Fruit fly (Drosophila melanogaster) whole organism, embryonic: ENCODE results near the gene CG8097.

Source experiments
- Asciz ChIP-seq: fragments of 200-800 bp; sonication (Bioruptor generic); optimal IDR thresholded peaks from 2 replicates; lab custom pipeline; 2017; ENCODE audit warnings: missing biosample characterization, mild to moderate bottlenecking, missing genetic modification characterization, missing genetic modification reagents
- Atf3 ChIP-seq: fragments of 200-800 bp; sonication (Bioruptor generic); optimal IDR thresholded peaks from 3 replicates; lab custom pipeline; 2016; ENCODE audit warnings: missing biosample characterization, missing genetic modification characterization
- BEAF-32 ChIP-seq: fragments of 200-800 bp; sonication (Bioruptor generic); optimal IDR thresholded peaks from 3 replicates; lab custom pipeline; 2017; ENCODE audit warnings: missing biosample characterization, missing genetic modification characterization, mild to moderate bottlenecking, moderate library complexity, missing genetic modification reagents
- Bgb ChIP-seq: fragments of 200-800 bp; sonication (Bioruptor generic); IDR thresholded peaks from 2 replicates; pipeline ENCODE4 v1.3.6; 2022; ENCODE audit warnings: missing biosample characterization, missing genetic modification characterization; ENCODE audit not compliant: partially characterized antibody
- BtbVII ChIP-seq: fragments of 200-800 bp; sonication (Bioruptor generic); optimal IDR thresholded peaks from 3 replicates; lab custom pipeline; 2017; ENCODE audit warnings: missing biosample characterization, mild to moderate bottlenecking, missing genetic modification characterization
- CG10267 ChIP-seq: fragments of 200-800 bp; sonication (Bioruptor generic); optimal IDR thresholded peaks from 2 replicates; lab custom pipeline; 2018; ENCODE audit warnings: missing biosample characterization, mild to moderate bottlenecking, missing genetic modification characterization, moderate library complexity
- CG10321 ChIP-seq: fragments of 200-800 bp; sonication (Bioruptor generic); IDR thresholded peaks from 2 replicates; pipeline ENCODE4 v1.3.6; 2022; ENCODE audit warnings: missing biosample characterization, missing genetic modification characterization
- CG10565 ChIP-seq: fragments of 200-800 bp; sonication (Bioruptor generic); optimal IDR thresholded peaks from 3 replicates; lab custom pipeline; 2016; ENCODE audit warnings: missing biosample characterization, mild to moderate bottlenecking, missing genetic modification characterization
- CG10654 ChIP-seq: fragments of 200-800 bp; sonication (Bioruptor generic); optimal IDR thresholded peaks from 2 replicates; lab custom pipeline; 2016; ENCODE audit warnings: missing biosample characterization, missing genetic modification characterization
- CG10959 ChIP-seq: fragments of 200-800 bp; sonication (Bioruptor generic); IDR thresholded peaks from 2 replicates; pipeline ENCODE4 v1.3.6; 2022; ENCODE audit warnings: missing biosample characterization, missing genetic modification characterization
- CG11696 ChIP-seq: fragments of 200-800 bp; sonication (Bioruptor generic); IDR thresholded peaks from 2 replicates; pipeline ENCODE4 v1.3.6; 2022; ENCODE audit warnings: missing biosample characterization, missing genetic modification characterization
- CG11723 ChIP-seq: fragments of 200-800 bp; sonication (Bioruptor generic); optimal IDR thresholded peaks from 2 replicates; lab custom pipeline; 2017; ENCODE audit warnings: missing biosample characterization, mild to moderate bottlenecking, missing genetic modification characterization
- CG14860 ChIP-seq: fragments of 200-800 bp; sonication (Bioruptor generic); IDR thresholded peaks from 3 replicates; pipeline ENCODE4 v1.3.6; 2022; ENCODE audit warnings: missing biosample characterization, missing genetic modification characterization; ENCODE audit not compliant: partially characterized antibody
- CG17328 ChIP-seq: fragments of 200-800 bp; sonication (Bioruptor generic); IDR thresholded peaks from 2 replicates; pipeline ENCODE4 v1.3.6; 2022; ENCODE audit warnings: missing biosample characterization, missing genetic modification characterization
- CG32532 ChIP-seq: fragments of 200-800 bp; sonication (Bioruptor generic); IDR thresholded peaks from 2 replicates; pipeline ENCODE4 v1.3.6; 2022; ENCODE audit warnings: missing biosample characterization, missing genetic modification characterization
- CG32767 ChIP-seq: fragments of 200-800 bp; sonication (Bioruptor generic); IDR thresholded peaks from 2 replicates; pipeline ENCODE4 v1.3.6; 2022; ENCODE audit warnings: missing biosample characterization, missing genetic modification characterization
- CG3726 ChIP-seq: fragments of 200-800 bp; sonication (Bioruptor generic); IDR thresholded peaks from 3 replicates; pipeline ENCODE4, ENCODE4 v1.3.6; 2022; ENCODE audit warnings: missing biosample characterization, missing genetic modification characterization
- CG4707 ChIP-seq: fragments of 200-800 bp; sonication (Bioruptor generic); optimal IDR thresholded peaks from 2 replicates; lab custom pipeline; 2018; ENCODE audit warnings: missing biosample characterization, mild to moderate bottlenecking, missing genetic modification characterization, moderate library complexity
- CG6175 ChIP-seq: fragments of 200-800 bp; sonication (Bioruptor generic); IDR thresholded peaks from 3 replicates; pipeline ENCODE4 v1.3.6; 2022; ENCODE audit warnings: missing biosample characterization, missing genetic modification characterization
- CG7839 ChIP-seq: fragments of 200-800 bp; sonication (Bioruptor generic); optimal IDR thresholded peaks from 3 replicates; lab custom pipeline; 2018; ENCODE audit warnings: missing biosample characterization, mild to moderate bottlenecking, missing genetic modification characterization, moderate library complexity
- CG8924 ChIP-seq: fragments of 200-800 bp; optimal IDR thresholded peaks from 3 replicates; lab custom pipeline; 2019; ENCODE audit warnings: missing biosample characterization, mild to moderate bottlenecking, missing genetic modification characterization, moderate library complexity
- CG8944 ChIP-seq: fragments of 200-800 bp; sonication (Bioruptor generic); optimal IDR thresholded peaks from 3 replicates; lab custom pipeline; 2016; ENCODE audit warnings: missing biosample characterization, missing genetic modification characterization
- Dp ChIP-seq: fragments of 200-800 bp; sonication (Bioruptor generic); optimal IDR thresholded peaks from 2 replicates; lab custom pipeline; 2018; ENCODE audit warnings: missing biosample characterization, mild to moderate bottlenecking, missing genetic modification characterization, moderate library complexity
- Dref ChIP-seq: fragments of 200-800 bp; sonication (Bioruptor generic); IDR thresholded peaks from 2 replicates; pipeline ENCODE4 v1.3.6; 2022; ENCODE audit warnings: missing biosample characterization, missing genetic modification characterization
- HLH4C ChIP-seq: fragments of 200-800 bp; sonication (Bioruptor generic); IDR thresholded peaks from 3 replicates; pipeline ENCODE4 v1.3.6; 2022; ENCODE audit warnings: missing biosample characterization, missing genetic modification characterization; ENCODE audit not compliant: partially characterized antibody
- Hr3 ChIP-seq: fragments of 200-800 bp; sonication (Bioruptor generic); optimal IDR thresholded peaks from 3 replicates; lab custom pipeline; 2016; ENCODE audit warnings: missing biosample characterization, missing genetic modification characterization
- Kr ChIP-seq: fragments of 200-800 bp; sonication (Bioruptor generic); optimal IDR thresholded peaks from 2 replicates; lab custom pipeline; 2017; ENCODE audit warnings: missing biosample characterization, mild to moderate bottlenecking, missing genetic modification characterization
- Mes4 ChIP-seq: fragments of 200-800 bp; sonication (Bioruptor generic); optimal IDR thresholded peaks from 2 replicates; lab custom pipeline; 2016; ENCODE audit warnings: missing biosample characterization, missing genetic modification characterization
- Tbp ChIP-seq: fragments of >200 bp; optimal IDR thresholded peaks from 2 replicates; lab custom pipeline; 2018; ENCODE audit warnings: missing biosample characterization, missing genetic modification characterization
- Usf ChIP-seq: fragments of 200-800 bp; sonication (Bioruptor generic); optimal IDR thresholded peaks from 2 replicates; lab custom pipeline; 2017; ENCODE audit warnings: missing genotype, missing biosample characterization, missing genetic modification characterization
- ash1 ChIP-seq: fragments of 200-800 bp; sonication (Bioruptor generic); optimal IDR thresholded peaks from 2 replicates; lab custom pipeline; 2018; ENCODE audit warnings: missing biosample characterization, mild to moderate bottlenecking, missing genetic modification characterization
- br ChIP-seq: fragments of >200 bp; optimal IDR thresholded peaks from 2 replicates; lab custom pipeline; 2017
- chn ChIP-seq: fragments of 200-800 bp; sonication (Bioruptor generic); optimal IDR thresholded peaks from 2 replicates; lab custom pipeline; 2016; ENCODE audit warnings: missing biosample characterization, missing genetic modification characterization
- emc ChIP-seq: fragments of 200-800 bp; sonication (Bioruptor generic); optimal IDR thresholded peaks from 2 replicates; lab custom pipeline; 2016; ENCODE audit warnings: missing biosample characterization, missing genetic modification characterization
- en ChIP-seq: fragments of 200-800 bp; sonication (Bioruptor generic); optimal IDR thresholded peaks from 2 replicates; lab custom pipeline; 2016; ENCODE audit warnings: missing biosample characterization, missing genetic modification characterization
- gcm2 ChIP-seq: fragments of 200-800 bp; sonication (Bioruptor generic); optimal IDR thresholded peaks from 2 replicates; lab custom pipeline; 2016; ENCODE audit warnings: missing biosample characterization, missing genetic modification characterization
- gem ChIP-seq: fragments of 200-800 bp; sonication (Bioruptor generic); optimal IDR thresholded peaks from 2 replicates; lab custom pipeline; 2019; ENCODE audit warnings: missing biosample characterization, mild to moderate bottlenecking, missing genetic modification characterization, moderate library complexity
- grau ChIP-seq: fragments of 200-800 bp; optimal IDR thresholded peaks from 3 replicates; lab custom pipeline; 2019; ENCODE audit warnings: missing biosample characterization, mild to moderate bottlenecking, missing genetic modification characterization, moderate library complexity
- gt ChIP-seq: fragments of 200-800 bp; sonication (Bioruptor generic); IDR thresholded peaks from 2 replicates; pipeline ENCODE4 v1.3.6; 2022; ENCODE audit warnings: missing biosample characterization, missing genetic modification characterization
- ind ChIP-seq: fragments of 200-800 bp; sonication (Bioruptor generic); optimal IDR thresholded peaks from 3 replicates; lab custom pipeline; 2016; ENCODE audit warnings: missing biosample characterization, missing genetic modification characterization
- insv ChIP-seq, 2 experiments: fragments of 200-800 bp; sonication (Bioruptor generic); optimal IDR thresholded peaks; 3 replicates each; lab custom pipeline; 2016 to 2018; ENCODE audit warnings: missing biosample characterization in 2 of 2, missing genetic modification characterization in 2 of 2
- jigr1 ChIP-seq: fragments of 200-800 bp; sonication (Bioruptor generic); IDR thresholded peaks from 3 replicates; pipeline ENCODE4 v1.3.6; 2022; ENCODE audit warnings: missing biosample characterization, missing genetic modification characterization
- kay ChIP-seq: fragments of 200-800 bp; sonication (Bioruptor generic); optimal IDR thresholded peaks from 2 replicates; lab custom pipeline; 2016; ENCODE audit warnings: missing biosample characterization, missing genetic modification characterization
- kni ChIP-seq: fragments of 200-800 bp; sonication (Bioruptor generic); optimal IDR thresholded peaks from 3 replicates; lab custom pipeline; 2017; ENCODE audit warnings: mild to moderate bottlenecking, missing biosample characterization, missing genetic modification reagents, missing genetic modification characterization
- luna ChIP-seq: fragments of 200-800 bp; sonication (Bioruptor generic); optimal IDR thresholded peaks from 2 replicates; lab custom pipeline; 2016; ENCODE audit warnings: missing biosample characterization, missing genetic modification characterization
- org-1 ChIP-seq: fragments of 200-800 bp; sonication (Bioruptor generic); optimal IDR thresholded peaks from 2 replicates; lab custom pipeline; 2017; ENCODE audit warnings: missing biosample characterization, missing genetic modification characterization
- phol ChIP-seq: fragments of 200-800 bp; sonication (Bioruptor generic); optimal IDR thresholded peaks from 3 replicates; lab custom pipeline; 2018; ENCODE audit warnings: missing biosample characterization, mild to moderate bottlenecking, missing genetic modification characterization, moderate library complexity
- slp2 ChIP-seq: fragments of 200-800 bp; sonication (Bioruptor generic); optimal IDR thresholded peaks from 2 replicates; lab custom pipeline; 2016; ENCODE audit warnings: missing biosample characterization, missing genetic modification characterization
- stc ChIP-seq: fragments of 200-800 bp; sonication (Bioruptor generic); IDR thresholded peaks from 2 replicates; pipeline ENCODE4 v1.3.6; 2022; ENCODE audit warnings: missing biosample characterization, missing genetic modification characterization
- unc-4 ChIP-seq: fragments of 200-800 bp; sonication (Bioruptor generic); IDR thresholded peaks from 2 replicates; pipeline ENCODE4 v1.3.6; 2022; ENCODE audit warnings: missing biosample characterization, missing genetic modification characterization; ENCODE audit not compliant: partially characterized antibody
- zfh1 ChIP-seq: fragments of 200-800 bp; sonication (Bioruptor generic); IDR thresholded peaks from 3 replicates; pipeline ENCODE4 v1.3.6; 2022; ENCODE audit warnings: missing biosample characterization, missing genetic modification characterization

Gene CG8097

DNA sequence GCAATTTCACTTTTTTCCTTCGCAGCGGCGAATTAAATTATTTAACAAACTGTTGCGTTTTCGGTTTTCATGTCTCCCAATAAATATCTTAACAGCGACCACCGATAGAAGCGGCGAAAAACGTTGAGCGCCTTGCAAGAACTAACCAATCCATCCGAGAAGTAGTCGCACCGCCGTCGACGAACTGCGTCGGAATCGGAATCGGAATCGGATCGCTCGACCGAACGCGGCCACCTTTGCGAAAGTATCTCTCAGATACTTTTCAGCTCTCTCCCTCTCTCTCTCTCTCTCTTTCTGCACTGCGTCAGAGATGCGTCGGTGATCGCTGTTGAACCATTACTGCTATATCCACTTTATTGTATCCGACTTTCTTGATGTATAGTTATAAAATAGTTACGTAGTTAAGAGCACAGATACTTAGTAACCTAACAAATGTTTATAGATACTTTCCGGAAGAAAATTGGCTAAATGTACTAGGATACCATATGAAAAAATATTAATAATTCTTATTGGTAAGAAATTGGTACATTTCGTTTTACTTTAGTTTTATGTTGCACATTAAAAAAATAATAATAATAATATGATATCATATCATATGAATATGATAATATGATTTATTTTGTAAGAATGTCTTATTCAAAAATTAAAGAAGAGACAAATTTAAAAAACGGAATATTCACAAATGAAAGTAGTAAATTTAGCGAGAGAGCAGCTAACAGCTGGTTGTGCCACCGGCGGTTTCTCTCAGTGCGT lies 10.7 kb downstream of the CG8097 start, which contains the start of gene Chsy (continued):
- TF ChIP-seq org-1 (GFP tag; lab: Kevin White, UChicago) (no peak), stc (GFP tag; lab: Robert Waterston, UW) (0 out of 2 replicates have a peak, but pooled peaks have one; percentile 20), CG10565 (no peak), kay (no peak), luna (GFP tag; lab: Kevin White, UChicago) (no peak), kni (GFP tag; lab: Kevin White, UChicago) (no peak), Hr3 (GFP tag; lab: Kevin White, UChicago) (no peak), ind (GFP tag; lab: Kevin White, UChicago) (no peak), emc (no peak), CG14860 (GFP tag; lab: Robert Waterston, UW) (no peak), CG8924 (tag; lab: Kevin White, UChicago) (peak; percentile 14), BtbVII (GFP tag; lab: Kevin White, UChicago) (no peak), CG4707 (GFP tag; lab: Kevin White, UChicago) (no peak), unc-4 (GFP tag; lab: Robert Waterston, UW) (no peak), CG10654 (no peak), phol (tag; lab: Kevin White, UChicago) (peak; percentile 12), grau (tag; lab: Kevin White, UChicago) (peak; percentile 21), Usf (GFP tag; lab: Kevin White, UChicago) (no peak), ash1 (GFP tag; lab: Kevin White, UChicago) (no peak), zfh1 (GFP tag; lab: Robert Waterston, UW) (0 out of 3 replicates have a peak, but pooled peaks have one; percentile 36), Tbp (no peak), BEAF-32 (GFP tag; lab: Kevin White, UChicago) (no peak), en (GFP tag; lab: Kevin White, UChicago) (no peak), CG10321 (GFP tag; lab: Robert Waterston, UW) (no peak), insv (GFP tag; optimal IDR thresholded peaks at IDR 0.05; lab: Kevin White, UChicago) (no peak), CG17328 (GFP tag; lab: Robert Waterston, UW) (no peak), CG6175 (GFP tag; lab: Robert Waterston, UW) (no peak), HLH4C (GFP tag; lab: Robert Waterston, UW) (no peak), CG32532 (GFP tag; lab: Robert Waterston, UW) (0 out of 2 replicates have a peak, but pooled peaks have one; percentile 10), Mes4 (GFP tag; lab: Kevin White, UChicago) (no peak), Bgb (0 out of 2 replicates have a peak, but pooled peaks have one; percentile 10), gcm2 (no peak), Asciz (GFP tag; lab: Kevin White, UChicago) (no peak), Dp (no peak), CG7839 (tag; lab: Kevin White, UChicago) (no peak), gt (no peak), Dref (GFP tag; lab: Robert Waterston, UW) (no peak), slp2 (GFP tag; lab: Kevin White, UChicago) (no peak), CG8944 (GFP tag; lab: Kevin White, UChicago) (no peak), CG32767 (GFP tag; lab: Robert Waterston, UW) (no peak), gem (tag; lab: Kevin White, UChicago) (peak; percentile 52), CG10959 (GFP tag; lab: Robert Waterston, UW) (no peak), jigr1 (GFP tag; lab: Robert Waterston, UW) (no peak), br (no peak), CG11723 (GFP tag; lab: Kevin White, UChicago) (no peak), CG3726 (GFP tag; lab: Robert Waterston, UW) (no peak), Atf3 (GFP tag; lab: Kevin White, UChicago) (no peak), CG10267 (tag; lab: Kevin White, UChicago) (peak; percentile 25), Kr (GFP tag; lab: Kevin White, UChicago) (no peak), CG11696 (GFP tag; lab: Robert Waterston, UW) (no peak), chn (GFP tag; lab: Kevin White, UChicago) (no peak)
